Fruit fly (Drosophila melanogaster) whole organism, embryonic: Measurements from ENCODE around the gene Os-C.

Experiments used
- Asciz ChIP-seq: fragments of 200-800 bp; sonication (Bioruptor generic); optimal IDR thresholded peaks from 2 replicates; lab custom pipeline; 2017; ENCODE audit warnings: missing biosample characterization, mild to moderate bottlenecking, missing genetic modification characterization, missing genetic modification reagents
- C15 ChIP-seq: fragments of 200-800 bp; sonication (Bioruptor generic); IDR thresholded peaks from 3 replicates; pipeline ENCODE4 v1.3.6; 2022; ENCODE audit warnings: missing biosample characterization, missing genetic modification characterization
- CG10147 ChIP-seq: fragments of 200-800 bp; sonication (Bioruptor generic); optimal IDR thresholded peaks from 2 replicates; lab custom pipeline; 2019; ENCODE audit warnings: missing biosample characterization, mild to moderate bottlenecking, missing genetic modification characterization, moderate library complexity
- CG10959 ChIP-seq: fragments of 200-800 bp; sonication (Bioruptor generic); IDR thresholded peaks from 2 replicates; pipeline ENCODE4 v1.3.6; 2022; ENCODE audit warnings: missing biosample characterization, missing genetic modification characterization
- CG12769 ChIP-seq: fragments of 200-800 bp; sonication (Bioruptor generic); optimal IDR thresholded peaks from 2 replicates; lab custom pipeline; 2019; ENCODE audit warnings: missing biosample characterization, mild to moderate bottlenecking, missing genetic modification characterization, moderate library complexity
- CG3163 ChIP-seq: fragments of 200-800 bp; sonication (Bioruptor generic); optimal IDR thresholded peaks from 3 replicates; lab custom pipeline; 2016; ENCODE audit warnings: missing biosample characterization, missing genetic modification characterization
- CG33213 ChIP-seq: fragments of 200-800 bp; sonication (Bioruptor generic); optimal IDR thresholded peaks from 3 replicates; lab custom pipeline; 2016; ENCODE audit warnings: missing biosample characterization, missing genetic modification characterization
- CG33557 ChIP-seq: fragments of 200-800 bp; sonication (Bioruptor generic); optimal IDR thresholded peaks from 2 replicates; lab custom pipeline; 2019; ENCODE audit warnings: missing biosample characterization, mild to moderate bottlenecking, missing genetic modification characterization, moderate library complexity
- CG34422 ChIP-seq: fragments of 200-800 bp; sonication (Bioruptor generic); IDR thresholded peaks from 3 replicates; pipeline ENCODE4 v1.3.6; 2022; ENCODE audit warnings: missing biosample characterization, missing genetic modification characterization
- CG4730 ChIP-seq: fragments of 200-800 bp; sonication (Bioruptor generic); IDR thresholded peaks from 2 replicates; pipeline ENCODE4 v1.3.6; 2022; ENCODE audit warnings: missing biosample characterization, missing genetic modification characterization
- CG4854 ChIP-seq: fragments of 200-800 bp; sonication (Bioruptor generic); optimal IDR thresholded peaks from 2 replicates; lab custom pipeline; 2016; ENCODE audit warnings: missing biosample characterization, missing genetic modification characterization, inconsistent platforms
- CG5245 ChIP-seq: fragments of 200-800 bp; sonication (Bioruptor generic); optimal IDR thresholded peaks from 3 replicates; lab custom pipeline; 2016; ENCODE audit warnings: missing biosample characterization, missing genetic modification characterization
- CG6654 ChIP-seq: fragments of 200-800 bp; sonication (Bioruptor generic); optimal IDR thresholded peaks from 2 replicates; lab custom pipeline; 2017; ENCODE audit warnings: missing biosample characterization, mild to moderate bottlenecking, missing genetic modification characterization
- CG6765 ChIP-seq: fragments of 200-800 bp; sonication (Bioruptor generic); optimal IDR thresholded peaks from 3 replicates; lab custom pipeline; 2017; ENCODE audit warnings: missing biosample characterization, mild to moderate bottlenecking, missing genetic modification characterization
- CG8359 ChIP-seq: fragments of 200-800 bp; sonication (Bioruptor generic); optimal IDR thresholded peaks from 2 replicates; lab custom pipeline; 2017; ENCODE audit warnings: missing biosample characterization, mild to moderate bottlenecking, missing genetic modification characterization, borderline replicate concordance
- CG8944 ChIP-seq: fragments of 200-800 bp; sonication (Bioruptor generic); optimal IDR thresholded peaks from 3 replicates; lab custom pipeline; 2016; ENCODE audit warnings: missing biosample characterization, missing genetic modification characterization
- D19A ChIP-seq: fragments of 200-800 bp; optimal IDR thresholded peaks from 3 replicates; lab custom pipeline; 2019; ENCODE audit warnings: missing biosample characterization, mild to moderate bottlenecking, missing genetic modification characterization, moderate library complexity
- Dad ChIP-seq: fragments of 200-800 bp; sonication (Bioruptor generic); optimal IDR thresholded peaks from 3 replicates; lab custom pipeline; 2016; ENCODE audit warnings: missing biosample characterization, missing genetic modification characterization
- Dip2 ChIP-seq: fragments of 200-800 bp; sonication (Bioruptor generic); IDR thresholded peaks from 2 replicates; pipeline ENCODE4 v1.3.6; 2022; ENCODE audit warnings: missing biosample characterization, missing genetic modification characterization
- Dip3 ChIP-seq: fragments of 200-800 bp; sonication (Bioruptor generic); optimal IDR thresholded peaks from 3 replicates; lab custom pipeline; 2016; ENCODE audit warnings: missing biosample characterization, missing genetic modification characterization
- Doc3 ChIP-seq: fragments of 200-800 bp; sonication (Bioruptor generic); IDR thresholded peaks from 3 replicates; pipeline ENCODE4 v1.3.6; 2022; ENCODE audit warnings: missing biosample characterization, missing genetic modification characterization; ENCODE audit not compliant: partially characterized antibody
- Ets65A ChIP-seq: fragments of 200-800 bp; sonication (Bioruptor generic); peaks from one replicate; lab custom pipeline; 2016; ENCODE audit warnings: missing biosample characterization, missing genetic modification characterization
- HLH54F ChIP-seq: fragments of 200-800 bp; sonication (Bioruptor generic); optimal IDR thresholded peaks from 3 replicates; lab custom pipeline; 2016; ENCODE audit warnings: missing biosample characterization, missing genetic modification characterization
- HmgZ ChIP-seq: fragments of 200-800 bp; sonication (Bioruptor generic); optimal IDR thresholded peaks from 2 replicates; lab custom pipeline; 2018; ENCODE audit warnings: missing biosample characterization, mild to moderate bottlenecking, missing genetic modification characterization
- Hmr ChIP-seq: fragments of 200-800 bp; sonication (Bioruptor generic); optimal IDR thresholded peaks from 3 replicates; lab custom pipeline; 2017; ENCODE audit warnings: mild to moderate bottlenecking, missing biosample characterization, missing genetic modification reagents, missing genetic modification characterization
- MBD-R2 ChIP-seq: fragments of 200-800 bp; sonication (Bioruptor generic); IDR thresholded peaks from 2 replicates; pipeline ENCODE4 v1.3.6; 2022; ENCODE audit warnings: missing biosample characterization, missing genetic modification characterization
- Sox100B ChIP-seq: fragments of 200-800 bp; sonication (Bioruptor generic); optimal IDR thresholded peaks from 3 replicates; lab custom pipeline; 2018; ENCODE audit warnings: missing biosample characterization, mild to moderate bottlenecking, missing genetic modification characterization
- Sry-δ ChIP-seq: fragments of 200-800 bp; sonication (Bioruptor generic); optimal IDR thresholded peaks from 2 replicates; lab custom pipeline; 2016; ENCODE audit warnings: missing biosample characterization, missing genetic modification characterization
- ab ChIP-seq: fragments of 200-800 bp; sonication (Bioruptor generic); optimal IDR thresholded peaks from 2 replicates; lab custom pipeline; 2016; ENCODE audit warnings: missing biosample characterization, missing genetic modification characterization
- abd-A ChIP-seq: fragments of 200-800 bp; sonication (Bioruptor generic); optimal IDR thresholded peaks from 3 replicates; lab custom pipeline; 2019; ENCODE audit warnings: missing biosample characterization, mild to moderate bottlenecking, missing genetic modification characterization, moderate library complexity
- chn ChIP-seq: fragments of 200-800 bp; sonication (Bioruptor generic); optimal IDR thresholded peaks from 2 replicates; lab custom pipeline; 2016; ENCODE audit warnings: missing biosample characterization, missing genetic modification characterization
- crc ChIP-seq: fragments of 200-800 bp; sonication (Bioruptor generic); optimal IDR thresholded peaks from 2 replicates; lab custom pipeline; 2016; ENCODE audit warnings: missing biosample characterization, missing genetic modification characterization
- dati ChIP-seq: fragments of 200-800 bp; sonication (Bioruptor generic); IDR thresholded peaks from 2 replicates; pipeline ENCODE4 v1.3.6; 2022; ENCODE audit warnings: missing biosample characterization, missing genetic modification characterization
- dmrt99B ChIP-seq: fragments of 200-800 bp; sonication (Bioruptor generic); optimal IDR thresholded peaks from 2 replicates; lab custom pipeline; 2018; ENCODE audit warnings: missing biosample characterization, mild to moderate bottlenecking, missing genetic modification characterization, moderate library complexity
- fd64A ChIP-seq: fragments of 200-800 bp; sonication (Bioruptor generic); optimal IDR thresholded peaks from 3 replicates; lab custom pipeline; 2018; ENCODE audit warnings: missing biosample characterization, mild to moderate bottlenecking, missing genetic modification characterization
- ftz-f1 ChIP-seq: fragments of 200-800 bp; sonication (Bioruptor generic); optimal IDR thresholded peaks from 2 replicates; lab custom pipeline; 2016; ENCODE audit warnings: missing biosample characterization, missing genetic modification characterization
- ham ChIP-seq: fragments of 200-800 bp; sonication (Bioruptor generic); IDR thresholded peaks from 2 replicates; pipeline ENCODE4 v1.3.6; 2022; ENCODE audit warnings: missing biosample characterization, missing genetic modification characterization
- hth ChIP-seq: fragments of >200 bp; optimal IDR thresholded peaks from 2 replicates; lab custom pipeline; 2017; ENCODE audit warnings: inconsistent platforms
- kah ChIP-seq: fragments of 200-800 bp; sonication (Bioruptor generic); optimal IDR thresholded peaks from 2 replicates; lab custom pipeline; 2018; ENCODE audit warnings: missing biosample characterization, mild to moderate bottlenecking, missing genetic modification characterization
- oc ChIP-seq: fragments of 200-800 bp; sonication (Bioruptor generic); optimal IDR thresholded peaks from 2 replicates; lab custom pipeline; 2018; ENCODE audit warnings: missing biosample characterization, mild to moderate bottlenecking, missing genetic modification characterization, moderate library complexity
- pfk ChIP-seq: fragments of 200-800 bp; sonication (Bioruptor generic); optimal IDR thresholded peaks from 2 replicates; lab custom pipeline; 2018; ENCODE audit warnings: missing biosample characterization, mild to moderate bottlenecking, missing genetic modification characterization, moderate library complexity
- pnt ChIP-seq: fragments of 200-800 bp; sonication (Bioruptor generic); optimal IDR thresholded peaks from 3 replicates; lab custom pipeline; 2016; ENCODE audit warnings: missing biosample characterization, missing genetic modification characterization
- salm ChIP-seq: fragments of 200-800 bp; sonication (Bioruptor generic); optimal IDR thresholded peaks from 2 replicates; lab custom pipeline; 2018; ENCODE audit warnings: missing biosample characterization, mild to moderate bottlenecking, missing genetic modification characterization
- sna ChIP-seq: fragments of 200-800 bp; sonication (Bioruptor generic); IDR thresholded peaks from 2 replicates; pipeline ENCODE4 v1.3.6; 2022; ENCODE audit warnings: missing biosample characterization, missing genetic modification characterization; ENCODE audit not compliant: partially characterized antibody
- so ChIP-seq: fragments of 200-800 bp; sonication (Bioruptor generic); IDR thresholded peaks from 3 replicates; pipeline ENCODE4 v1.3.6; 2022; ENCODE audit warnings: missing biosample characterization, missing genetic modification characterization
- sr ChIP-seq: fragments of 200-800 bp; sonication (Bioruptor generic); IDR thresholded peaks from 3 replicates; pipeline ENCODE4 v1.3.6; 2022; ENCODE audit warnings: missing biosample characterization, missing genetic modification characterization
- sug ChIP-seq: fragments of 200-800 bp; optimal IDR thresholded peaks from 2 replicates; lab custom pipeline; 2019; ENCODE audit warnings: missing biosample characterization, mild to moderate bottlenecking, missing genetic modification characterization, moderate library complexity
- unc-4 ChIP-seq: fragments of 200-800 bp; sonication (Bioruptor generic); IDR thresholded peaks from 2 replicates; pipeline ENCODE4 v1.3.6; 2022; ENCODE audit warnings: missing biosample characterization, missing genetic modification characterization; ENCODE audit not compliant: partially characterized antibody
- unpg ChIP-seq: fragments of 200-800 bp; sonication (Bioruptor generic); optimal IDR thresholded peaks from 3 replicates; lab custom pipeline; 2018; ENCODE audit warnings: missing biosample characterization, mild to moderate bottlenecking, missing genetic modification characterization, moderate library complexity
- vvl ChIP-seq: fragments of 200-800 bp; sonication (Bioruptor generic); IDR thresholded peaks from 2 replicates; pipeline ENCODE4 v1.3.6; 2022; ENCODE audit warnings: missing biosample characterization, missing genetic modification characterization
- zen ChIP-seq: fragments of 200-800 bp; sonication (Bioruptor generic); optimal IDR thresholded peaks from 3 replicates; lab custom pipeline; 2018; ENCODE audit warnings: missing biosample characterization, mild to moderate bottlenecking, missing genetic modification characterization, moderate library complexity

Gene Os-C

dm6 chr3R:8027203-8027688, 48.5 kb downstream of the Os-C start (continued):
- peak; percentile 89 for TF ChIP-seq Asciz (GFP tag; lab: Kevin White, UChicago)
- TF ChIP-seq CG33557 (GFP tag; lab: Kevin White, UChicago), result peak; percentile 76
- TF ChIP-seq D19A, result peak; percentile 100
- peak; percentile 63 for TF ChIP-seq kah (GFP tag; lab: Kevin White, UChicago)
- peak; percentile 92 for TF ChIP-seq dmrt99B (tag; lab: Kevin White, UChicago)
- no peak for TF ChIP-seq CG12769 (tag; lab: Kevin White, UChicago)
- TF ChIP-seq CG5245 (GFP tag; lab: Kevin White, UChicago), result peak; percentile 52
- no peak for TF ChIP-seq CG8944 (GFP tag; lab: Kevin White, UChicago)
- TF ChIP-seq Dad (GFP tag; lab: Kevin White, UChicago), result no peak
- TF ChIP-seq CG3163, result peak; percentile 86
- no peak for TF ChIP-seq ftz-f1 (GFP tag; lab: Kevin White, UChicago)
- TF ChIP-seq HmgZ, result peak; percentile 47
- TF ChIP-seq chn (GFP tag; lab: Kevin White, UChicago), result peak; percentile 31
- TF ChIP-seq fd64A (GFP tag; lab: Kevin White, UChicago), result no peak
- peak; percentile 61 for TF ChIP-seq CG8359 (GFP tag; lab: Kevin White, UChicago)
- TF ChIP-seq abd-A (tag; lab: Kevin White, UChicago), result no peak
- no peak for TF ChIP-seq hth (lab: Kevin White, UChicago)
- TF ChIP-seq ham (GFP tag; lab: Robert Waterston, UW), result no peak
- TF ChIP-seq Hmr (GFP tag; lab: Kevin White, UChicago), result peak; percentile 95
- TF ChIP-seq HLH54F, result peak; percentile 5
- TF ChIP-seq Dip3 (GFP tag; lab: Kevin White, UChicago), result peak; percentile 3
- TF ChIP-seq crc (GFP tag; lab: Kevin White, UChicago), result no peak
- peak; percentile 81 for TF ChIP-seq oc (tag; lab: Kevin White, UChicago)
- TF ChIP-seq pfk, result no peak
- TF ChIP-seq CG10147, result peak; percentile 81
- TF ChIP-seq Sox100B (GFP tag; lab: Kevin White, UChicago), result peak; percentile 92
- TF ChIP-seq ab (GFP tag; lab: Kevin White, UChicago), result no peak
- peak; percentile 89 for TF ChIP-seq salm
- no peak for TF ChIP-seq Doc3 (GFP tag; lab: Robert Waterston, UW)
- TF ChIP-seq sna, result no peak
- TF ChIP-seq zen (tag; lab: Kevin White, UChicago), result peak; percentile 39
- peak; percentile 71 for TF ChIP-seq vvl (GFP tag; lab: Robert Waterston, UW)
- TF ChIP-seq sug, result no peak
- peak; percentile 72 for TF ChIP-seq so (GFP tag; lab: Robert Waterston, UW)
- TF ChIP-seq C15, result no peak
- TF ChIP-seq CG33213 (GFP tag; lab: Kevin White, UChicago), result no peak
- peak; percentile 18 for TF ChIP-seq Ets65A (GFP tag; lab: Kevin White, UChicago)
- peak; percentile 45 for TF ChIP-seq CG6654 (GFP tag; lab: Kevin White, UChicago)
- no peak for TF ChIP-seq Dip2
- no peak for TF ChIP-seq CG4854
- TF ChIP-seq Sry-δ (GFP tag; lab: Kevin White, UChicago), result no peak
- peak; percentile 88 for TF ChIP-seq unpg (GFP tag; lab: Kevin White, UChicago)
- 0 out of 2 replicates have a peak, but pooled peaks have one; percentile 4 for TF ChIP-seq CG10959 (GFP tag; lab: Robert Waterston, UW)
- TF ChIP-seq CG34422 (GFP tag; lab: Robert Waterston, UW), result 0 out of 3 replicates have a peak, but pooled peaks have one; percentile 7
- TF ChIP-seq pnt, result peak; percentile 12
- no peak for TF ChIP-seq sr (GFP tag; lab: Robert Waterston, UW)
- peak; percentile 68 for TF ChIP-seq CG6765 (GFP tag; lab: Kevin White, UChicago)
- no peak for TF ChIP-seq unc-4
- no peak for TF ChIP-seq CG4730 (GFP tag; lab: Robert Waterston, UW)
- no peak for TF ChIP-seq MBD-R2
- TF ChIP-seq dati (GFP tag; lab: Robert Waterston, UW), result no peak
